Fruit fly (Drosophila melanogaster) whole organism, embryonic: ENCODE data around the gene CG6937.

ENCODE experiments used
- CG11456 ChIP-seq: fragments of 200-800 bp; sonication (Bioruptor generic); IDR thresholded peaks from 3 replicates; pipeline ENCODE4 v1.3.6; 2022; ENCODE audit warnings: missing biosample characterization, missing genetic modification characterization
- CG12236 ChIP-seq: fragments of 200-800 bp; sonication (Bioruptor generic); optimal IDR thresholded peaks from 2 replicates; lab custom pipeline; 2016; ENCODE audit warnings: missing biosample characterization, missing genetic modification characterization
- CG12299 ChIP-seq: fragments of 200-800 bp; sonication (Bioruptor generic); optimal IDR thresholded peaks from 2 replicates; lab custom pipeline; 2018; ENCODE audit warnings: missing biosample characterization, mild to moderate bottlenecking, missing genetic modification characterization
- CG13894 ChIP-seq: fragments of 200-800 bp; sonication (Bioruptor generic); optimal IDR thresholded peaks from 3 replicates; lab custom pipeline; 2018; ENCODE audit warnings: missing biosample characterization, mild to moderate bottlenecking, missing genetic modification characterization, moderate library complexity
- CG14050 ChIP-seq: fragments of 200-800 bp; sonication (Bioruptor generic); IDR thresholded peaks from 3 replicates; pipeline ENCODE4 v1.3.6; 2022; ENCODE audit warnings: missing biosample characterization, missing genetic modification characterization
- CG1602 ChIP-seq: fragments of 200-800 bp; sonication (Bioruptor generic); optimal IDR thresholded peaks from 3 replicates; lab custom pipeline; 2016; ENCODE audit warnings: missing biosample characterization, missing genetic modification characterization
- CG1647 ChIP-seq: fragments of 200-800 bp; sonication (Bioruptor generic); optimal IDR thresholded peaks from 3 replicates; lab custom pipeline; 2016; ENCODE audit warnings: missing biosample characterization, missing genetic modification characterization
- CG16815 ChIP-seq: fragments of 200-800 bp; sonication (Bioruptor generic); optimal IDR thresholded peaks from 3 replicates; lab custom pipeline; 2017; ENCODE audit warnings: missing biosample characterization, mild to moderate bottlenecking, missing genetic modification characterization
- CG2678 ChIP-seq: fragments of 200-800 bp; sonication (Bioruptor generic); optimal IDR thresholded peaks from 3 replicates; lab custom pipeline; 2019; ENCODE audit warnings: missing biosample characterization, mild to moderate bottlenecking, missing genetic modification characterization, moderate library complexity
- CG30020 ChIP-seq: fragments of 200-800 bp; optimal IDR thresholded peaks from 2 replicates; lab custom pipeline; 2019; ENCODE audit warnings: missing biosample characterization, mild to moderate bottlenecking, missing genetic modification characterization, moderate library complexity
- CG3065 ChIP-seq: fragments of 200-800 bp; sonication (Bioruptor generic); optimal IDR thresholded peaks from 2 replicates; lab custom pipeline; 2016; ENCODE audit warnings: missing biosample characterization, missing genetic modification characterization
- CG3163 ChIP-seq: fragments of 200-800 bp; sonication (Bioruptor generic); optimal IDR thresholded peaks from 3 replicates; lab custom pipeline; 2016; ENCODE audit warnings: missing biosample characterization, missing genetic modification characterization
- CG32772 ChIP-seq: fragments of 200-800 bp; sonication (Bioruptor generic); IDR thresholded peaks from 2 replicates; pipeline ENCODE4 v1.3.6; 2022; ENCODE audit warnings: missing biosample characterization, missing genetic modification characterization
- CG4360 ChIP-seq: fragments of 200-800 bp; sonication (Bioruptor generic); IDR thresholded peaks from 2 replicates; pipeline ENCODE4 v1.3.6; 2022; ENCODE audit warnings: missing biosample characterization, missing genetic modification characterization
- CG4707 ChIP-seq: fragments of 200-800 bp; sonication (Bioruptor generic); optimal IDR thresholded peaks from 2 replicates; lab custom pipeline; 2018; ENCODE audit warnings: missing biosample characterization, mild to moderate bottlenecking, missing genetic modification characterization, moderate library complexity
- CG4730 ChIP-seq: fragments of 200-800 bp; sonication (Bioruptor generic); IDR thresholded peaks from 2 replicates; pipeline ENCODE4 v1.3.6; 2022; ENCODE audit warnings: missing biosample characterization, missing genetic modification characterization
- CG6683 ChIP-seq: fragments of 200-800 bp; sonication (Bioruptor generic); optimal IDR thresholded peaks from 2 replicates; lab custom pipeline; 2017; ENCODE audit warnings: missing biosample characterization, mild to moderate bottlenecking, missing genetic modification characterization, missing genetic modification reagents
- CG9609 ChIP-seq: fragments of 200-800 bp; sonication (Bioruptor generic); optimal IDR thresholded peaks from 3 replicates; lab custom pipeline; 2016; ENCODE audit warnings: missing biosample characterization, missing genetic modification characterization
- E2f2 ChIP-seq: fragments of 200-800 bp; sonication (Bioruptor generic); IDR thresholded peaks from 2 replicates; pipeline ENCODE4 v1.3.6; 2022; ENCODE audit warnings: missing biosample characterization, missing genetic modification characterization
- Gsc ChIP-seq: fragments of 200-800 bp; sonication (Bioruptor generic); IDR thresholded peaks from 2 replicates; pipeline ENCODE4 v1.3.6; 2022; ENCODE audit warnings: missing biosample characterization, missing genetic modification characterization
- H15 ChIP-seq: fragments of 200-800 bp; sonication (Bioruptor generic); IDR thresholded peaks from 3 replicates; pipeline ENCODE4 v1.3.6; 2022; ENCODE audit warnings: missing biosample characterization, missing genetic modification characterization
- Hmr ChIP-seq: fragments of 200-800 bp; sonication (Bioruptor generic); optimal IDR thresholded peaks from 3 replicates; lab custom pipeline; 2017; ENCODE audit warnings: mild to moderate bottlenecking, missing biosample characterization, missing genetic modification reagents, missing genetic modification characterization
- Meics ChIP-seq: fragments of 200-800 bp; sonication (Bioruptor generic); optimal IDR thresholded peaks from 2 replicates; lab custom pipeline; 2017; ENCODE audit warnings: missing biosample characterization, mild to moderate bottlenecking, missing genetic modification characterization
- Mrtf ChIP-seq: fragments of 200-800 bp; sonication (Bioruptor generic); IDR thresholded peaks from 3 replicates; pipeline ENCODE4 v1.3.6; 2022; ENCODE audit warnings: missing biosample characterization, missing genetic modification characterization
- NFAT ChIP-seq: fragments of 200-800 bp; sonication (Bioruptor generic); IDR thresholded peaks from 2 replicates; pipeline ENCODE4 v1.3.6; 2022; ENCODE audit warnings: missing biosample characterization, missing genetic modification characterization
- Nf-YC ChIP-seq: fragments of 200-800 bp; optimal IDR thresholded peaks from 3 replicates; lab custom pipeline; 2019; ENCODE audit warnings: missing biosample characterization, mild to moderate bottlenecking, missing genetic modification characterization, moderate library complexity
- Rx ChIP-seq: fragments of 200-800 bp; sonication (Bioruptor generic); IDR thresholded peaks from 2 replicates; pipeline ENCODE4 v1.3.6; 2022; ENCODE audit warnings: missing biosample characterization, missing genetic modification characterization
- Spps ChIP-seq: fragments of 200-800 bp; sonication (Bioruptor generic); optimal IDR thresholded peaks from 2 replicates; lab custom pipeline; 2018; ENCODE audit warnings: missing biosample characterization, mild to moderate bottlenecking, missing genetic modification characterization
- Sry-δ ChIP-seq: fragments of 200-800 bp; sonication (Bioruptor generic); optimal IDR thresholded peaks from 2 replicates; lab custom pipeline; 2016; ENCODE audit warnings: missing biosample characterization, missing genetic modification characterization
- Ssrp ChIP-seq: fragments of 200-800 bp; sonication (Bioruptor generic); optimal IDR thresholded peaks from 2 replicates; lab custom pipeline; 2018; ENCODE audit warnings: missing biosample characterization, mild to moderate bottlenecking, missing genetic modification characterization, moderate library complexity
- Xbp1 ChIP-seq: fragments of 200-800 bp; sonication (Bioruptor generic); optimal IDR thresholded peaks from 3 replicates; lab custom pipeline; 2016; ENCODE audit warnings: missing biosample characterization, mild to moderate bottlenecking, missing genetic modification characterization
- al ChIP-seq: fragments of 200-800 bp; sonication (Bioruptor generic); IDR thresholded peaks from 2 replicates; pipeline ENCODE4 v1.3.6; 2022; ENCODE audit warnings: missing biosample characterization, missing genetic modification characterization
- ap ChIP-seq: fragments of 200-800 bp; sonication (Bioruptor generic); IDR thresholded peaks from 2 replicates; pipeline ENCODE4 v1.3.6; 2022; ENCODE audit warnings: missing biosample characterization, missing genetic modification characterization
- ash1 ChIP-seq: fragments of 200-800 bp; sonication (Bioruptor generic); optimal IDR thresholded peaks from 2 replicates; lab custom pipeline; 2018; ENCODE audit warnings: missing biosample characterization, mild to moderate bottlenecking, missing genetic modification characterization
- br ChIP-seq: fragments of >200 bp; optimal IDR thresholded peaks from 2 replicates; lab custom pipeline; 2017
- cato ChIP-seq: fragments of 200-800 bp; sonication (Bioruptor generic); optimal IDR thresholded peaks from 2 replicates; lab custom pipeline; 2016; ENCODE audit warnings: missing biosample characterization, missing genetic modification characterization, borderline replicate concordance
- crp ChIP-seq, 2 experiments: fragments of 200-800 bp; sonication (Bioruptor generic); optimal IDR thresholded peaks; 2 replicates in 1 of 2; 3 replicates in 1 of 2; lab custom pipeline; 2017; ENCODE audit warnings: missing biosample characterization in 2 of 2, missing genetic modification characterization in 2 of 2, mild to moderate bottlenecking in 1 of 2, moderate library complexity in 1 of 2
- dpn ChIP-seq, 2 experiments: fragments of 200-800 bp; sonication (Bioruptor generic); optimal IDR thresholded peaks; 3 replicates each; lab custom pipeline; 2016; ENCODE audit warnings: missing biosample characterization in 2 of 2, missing genetic modification characterization in 2 of 2
- eyg ChIP-seq: fragments of 200-800 bp; sonication (Bioruptor generic); optimal IDR thresholded peaks from 3 replicates; lab custom pipeline; 2016; ENCODE audit warnings: missing biosample characterization, missing genetic modification characterization
- ind ChIP-seq: fragments of 200-800 bp; sonication (Bioruptor generic); optimal IDR thresholded peaks from 3 replicates; lab custom pipeline; 2016; ENCODE audit warnings: missing biosample characterization, missing genetic modification characterization
- luna ChIP-seq: fragments of 200-800 bp; sonication (Bioruptor generic); optimal IDR thresholded peaks from 2 replicates; lab custom pipeline; 2016; ENCODE audit warnings: missing biosample characterization, missing genetic modification characterization
- p53 ChIP-seq: fragments of 200-800 bp; sonication (Bioruptor generic); optimal IDR thresholded peaks from 2 replicates; lab custom pipeline; 2016; ENCODE audit warnings: missing biosample characterization, missing genetic modification characterization
- pho ChIP-seq: fragments of 200-800 bp; sonication (Bioruptor generic); optimal IDR thresholded peaks from 2 replicates; lab custom pipeline; 2016; ENCODE audit warnings: missing biosample characterization, missing genetic modification characterization
- phol ChIP-seq: fragments of 200-800 bp; sonication (Bioruptor generic); optimal IDR thresholded peaks from 3 replicates; lab custom pipeline; 2018; ENCODE audit warnings: missing biosample characterization, mild to moderate bottlenecking, missing genetic modification characterization, moderate library complexity
- sd ChIP-seq: fragments of 200-800 bp; sonication (Bioruptor generic); optimal IDR thresholded peaks from 3 replicates; lab custom pipeline; 2018; ENCODE audit warnings: missing biosample characterization, mild to moderate bottlenecking, missing genetic modification characterization, moderate library complexity
- sob ChIP-seq: fragments of 200-800 bp; sonication (Bioruptor generic); IDR thresholded peaks from 2 replicates; pipeline ENCODE4 v1.3.6; 2022; ENCODE audit warnings: missing biosample characterization, missing genetic modification characterization
- tgo ChIP-seq: fragments of 200-800 bp; sonication (Bioruptor generic); IDR thresholded peaks from 3 replicates; pipeline ENCODE4 v1.3.6; 2022; ENCODE audit warnings: missing biosample characterization, missing genetic modification characterization
- tin ChIP-seq: fragments of 200-800 bp; sonication (Bioruptor generic); optimal IDR thresholded peaks from 3 replicates; lab custom pipeline; 2016; ENCODE audit warnings: missing biosample characterization, missing genetic modification characterization
- trem ChIP-seq: fragments of 200-800 bp; optimal IDR thresholded peaks from 3 replicates; lab custom pipeline; 2019; ENCODE audit warnings: missing biosample characterization, mild to moderate bottlenecking, missing genetic modification characterization, moderate library complexity
- tx ChIP-seq: fragments of 200-800 bp; sonication (Bioruptor generic); optimal IDR thresholded peaks from 2 replicates; lab custom pipeline; 2016; ENCODE audit warnings: missing biosample characterization, missing genetic modification characterization
- wor ChIP-seq: fragments of 200-800 bp; sonication (Bioruptor generic); IDR thresholded peaks from 2 replicates; pipeline ENCODE4 v1.3.6; 2022; ENCODE audit warnings: missing biosample characterization, missing genetic modification characterization

CG6937 gene

DNA sequence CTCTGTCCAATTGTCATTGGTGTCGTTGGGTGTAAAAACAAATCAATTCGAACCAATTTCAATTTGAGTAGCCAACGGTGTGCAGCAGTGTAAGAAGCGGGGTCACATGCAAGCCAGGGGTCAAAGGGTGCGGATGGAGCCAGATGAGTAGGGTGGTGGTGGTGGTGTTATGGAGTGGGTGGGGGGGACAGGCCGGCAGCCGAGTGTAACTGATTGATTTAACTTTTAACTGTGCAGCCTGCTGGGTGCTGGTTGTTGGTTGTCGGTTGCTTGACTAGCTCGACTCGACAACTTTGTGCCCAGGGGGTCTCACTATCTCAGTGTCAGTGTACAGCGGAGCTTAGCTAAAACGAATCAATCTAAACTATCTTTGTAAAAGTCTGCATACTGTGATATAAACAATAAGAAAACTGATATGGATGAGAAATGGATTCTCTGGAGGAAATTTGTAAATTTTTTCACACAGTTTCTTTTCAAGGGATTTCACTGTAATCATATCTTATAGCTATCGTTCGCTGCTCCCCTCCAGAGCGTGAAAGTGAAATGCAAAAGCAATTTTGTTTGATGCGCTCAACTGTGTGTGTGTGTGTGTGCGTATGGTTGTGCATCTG lies 12.9 kb downstream of the CG6937 start (continued):
- peak; percentile 75 for TF ChIP-seq tin (GFP tag; lab: Kevin White, UChicago)
- TF ChIP-seq eyg (GFP tag; lab: Kevin White, UChicago): no peak
- TF ChIP-seq CG1602 (GFP tag; lab: Kevin White, UChicago): peak; percentile 56
- peak; percentile 23 for TF ChIP-seq Hmr (GFP tag; lab: Kevin White, UChicago)
- no peak for TF ChIP-seq pho (GFP tag; lab: Kevin White, UChicago)
- 0 out of 3 replicates have a peak, but pooled peaks have one; percentile 9 for TF ChIP-seq Mrtf (GFP tag; lab: Robert Waterston, UW)
- peak in 1 of 2 experiments; percentile 17 for TF ChIP-seq crp (GFP tag; optimal IDR thresholded peaks at IDR 0.05; lab: Kevin White, UChicago)
- TF ChIP-seq cato (GFP tag; lab: Kevin White, UChicago): peak; percentile 45
- TF ChIP-seq CG14050 (GFP tag; lab: Robert Waterston, UW): peak; percentile 57; the same call in 2 of the 3 replicates
- no peak for TF ChIP-seq br (lab: Kevin White, UChicago)
- TF ChIP-seq CG3163 (GFP tag; lab: Kevin White, UChicago): peak; percentile 15
- TF ChIP-seq p53: peak; percentile 24
- peak; percentile 65 for TF ChIP-seq Gsc
- TF ChIP-seq CG11456 (GFP tag; lab: Robert Waterston, UW): peak; percentile 73; the same call in 2 of the 3 replicates
- TF ChIP-seq phol (tag; lab: Kevin White, UChicago): peak; percentile 77
- TF ChIP-seq Spps (tag; lab: Kevin White, UChicago): peak; percentile 5
- peak; percentile 3 for TF ChIP-seq CG3065 (GFP tag; lab: Kevin White, UChicago)
- peak; percentile 71 for TF ChIP-seq CG4707 (GFP tag; lab: Kevin White, UChicago)
- no peak for TF ChIP-seq CG30020
- TF ChIP-seq CG1647 (GFP tag; lab: Kevin White, UChicago): no peak
- peak; percentile 32; the same call in 1 of the 2 replicates for TF ChIP-seq CG4360 (GFP tag; lab: Robert Waterston, UW)
- TF ChIP-seq Ssrp (tag; lab: Kevin White, UChicago): peak; percentile 69
- TF ChIP-seq E2f2: peak; percentile 38; the same call in 1 of the 2 replicates
- TF ChIP-seq Meics (GFP tag; lab: Kevin White, UChicago): peak; percentile 37
- peak; percentile 29 for TF ChIP-seq Sry-δ (GFP tag; lab: Kevin White, UChicago)
- TF ChIP-seq CG16815: no peak
- TF ChIP-seq sob (GFP tag; lab: Robert Waterston, UW): peak; percentile 70
- TF ChIP-seq dpn (GFP tag; optimal IDR thresholded peaks at IDR 0.05; lab: Kevin White, UChicago): peak in 1 of 2 experiments; percentile 52
- TF ChIP-seq NFAT (GFP tag; lab: Robert Waterston, UW): 0 out of 2 replicates have a peak, but pooled peaks have one; percentile 21
- TF ChIP-seq CG13894 (tag; lab: Kevin White, UChicago): no peak
- TF ChIP-seq CG4730: peak; percentile 59
- TF ChIP-seq Rx (GFP tag; lab: Robert Waterston, UW): peak; percentile 70
- peak; percentile 79 for TF ChIP-seq CG2678 (tag; lab: Kevin White, UChicago)
- TF ChIP-seq CG12299 (tag; lab: Kevin White, UChicago): peak; percentile 28
- peak; percentile 23 for TF ChIP-seq CG12236 (GFP tag; lab: Kevin White, UChicago)
- peak; percentile 60 for TF ChIP-seq tx
- TF ChIP-seq trem (tag; lab: Kevin White, UChicago): peak; percentile 34
- no peak for TF ChIP-seq ash1
- TF ChIP-seq sd: peak; percentile 11
- TF ChIP-seq luna (GFP tag; lab: Kevin White, UChicago): no peak
- peak; percentile 84 for TF ChIP-seq CG32772 (GFP tag; lab: Robert Waterston, UW)
- TF ChIP-seq H15 (GFP tag; lab: Robert Waterston, UW): peak; percentile 78; the same call in 2 of the 3 replicates
- peak; percentile 67 for TF ChIP-seq ind (GFP tag; lab: Kevin White, UChicago)
- TF ChIP-seq Xbp1 (GFP tag; lab: Kevin White, UChicago): peak; percentile 78
- TF ChIP-seq CG6683 (GFP tag; lab: Kevin White, UChicago): peak; percentile 27
- TF ChIP-seq ap (GFP tag; lab: Robert Waterston, UW): peak; percentile 62
- TF ChIP-seq Nf-YC (tag; lab: Kevin White, UChicago): no peak
- TF ChIP-seq al: 0 out of 2 replicates have a peak, but pooled peaks have one; percentile 34
- TF ChIP-seq wor (GFP tag; lab: Robert Waterston, UW): peak; percentile 69; the same call in 1 of the 2 replicates
- TF ChIP-seq CG9609 (GFP tag; lab: Kevin White, UChicago): peak; percentile 23
- TF ChIP-seq tgo (GFP tag; lab: Robert Waterston, UW): peak; percentile 77
